Worm (Caenorhabditis elegans): Measurements from ENCODE around the gene Y34B4A.10.

DNA sequence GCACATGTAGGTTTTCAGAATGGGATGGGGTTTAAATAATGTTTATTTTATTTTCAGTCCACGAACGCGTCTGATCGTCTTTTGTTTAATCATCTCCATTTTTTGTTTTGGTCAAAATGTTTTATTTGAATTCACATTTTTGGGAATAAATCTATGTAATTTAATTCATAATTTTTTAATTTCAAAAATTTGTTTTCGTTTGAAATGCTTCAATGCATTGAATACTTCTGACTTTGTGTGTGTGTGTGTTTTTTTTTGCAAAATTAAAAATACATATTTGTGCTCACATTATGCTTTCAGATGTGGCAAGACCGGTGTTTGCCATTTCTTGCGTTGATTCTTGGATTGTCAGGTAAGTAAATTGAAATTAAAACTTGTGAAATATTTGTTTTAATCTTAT is 5.2 kb downstream of the Y34B4A.10 start, which contains the start of gene nspg-13:
- TF ChIP-seq nhr-111 (GFP tag; optimal IDR thresholded peaks at IDR 0.05) (no peak), ctbp-1 (GFP tag; IDR thresholded peaks at IDR 0.05) (no peak), F49E8.2 (tag; optimal IDR thresholded peaks at IDR 0.05; ENCODE audit: borderline replicate concordance) (no peak), tag-97 (GFP tag; IDR thresholded peaks at IDR 0.05) (no peak), nhr-77 (tag; optimal IDR thresholded peaks at IDR 0.05) (no peak), aly-2 (tag; optimal IDR thresholded peaks at IDR 0.05) (no peak), ztf-11 (tag; optimal IDR thresholded peaks at IDR 0.05) (no peak), fos-1 (tag; optimal IDR thresholded peaks at IDR 0.05) (no peak), Y48G9A.11 (GFP tag; IDR thresholded peaks at IDR 0.05) (no peak)

Measured in whole organism, L4 larva.